Worm (Caenorhabditis elegans) whole organism, L4 larva: ENCODE results near the gene C10A4.3.

Experiments used
- D1046.2 ChIP-seq: fragments of 200-800 bp; sonication (Bioruptor generic); IDR thresholded peaks from 2 replicates; pipeline ENCODE4 v1.3.6; 2022; ENCODE audit warnings: missing genetic modification characterization, missing compliant biosample characterization
- F44E2.7 ChIP-seq: fragments of 200-800 bp; sonication (Bioruptor generic); IDR thresholded peaks from 2 replicates; pipeline ENCODE4 v2.1.2; 2022; ENCODE audit warnings: missing genetic modification characterization, missing compliant biosample characterization
- F49E8.2 ChIP-seq: sonication (generic microtip); optimal IDR thresholded peaks from 2 replicates; lab custom pipeline; 2016; ENCODE audit warnings: missing compliant biosample characterization, mild to moderate bottlenecking, missing genetic modification characterization, borderline replicate concordance
- R02D3.7 ChIP-seq: fragments of 150-350 bp; sonication (generic microtip); optimal IDR thresholded peaks from 3 replicates; lab custom pipeline; 2014; ENCODE audit warnings: missing biosample characterization, missing genetic modification characterization
- T20F7.1 ChIP-seq: fragments of 200-800 bp; sonication (Bioruptor generic); optimal IDR thresholded peaks from 2 replicates; lab custom pipeline; 2018; ENCODE audit warnings: mild to moderate bottlenecking, missing genetic modification characterization, missing compliant biosample characterization
- Y75B8A.6 ChIP-seq: fragments of 200-800 bp; sonication (Bioruptor generic); IDR thresholded peaks from 2 replicates; pipeline ENCODE4 v1.3.6; 2022; ENCODE audit warnings: missing genetic modification reagents, missing genetic modification characterization, missing compliant biosample characterization
- aha-1 ChIP-seq: fragments of 150-350 bp; peaks from one replicate; lab custom pipeline; 2014; ENCODE audit warnings: missing biosample characterization, missing genetic modification characterization
- ama-1 ChIP-seq: fragments of 150-350 bp; optimal IDR thresholded peaks from 2 replicates; lab custom pipeline; 2014; ENCODE audit warnings: inconsistent platforms, mixed read lengths
- arid-1 ChIP-seq: fragments of 200-800 bp; sonication (Bioruptor generic); conservative IDR thresholded peaks from 2 replicates; pipeline ENCODE4 v1.3.6; 2022; ENCODE audit warnings: missing genetic modification reagents, missing genetic modification characterization, missing compliant biosample characterization
- ceh-28 ChIP-seq: fragments of 150-350 bp; optimal IDR thresholded peaks from 2 replicates; lab custom pipeline; 2014; ENCODE audit warnings: missing biosample characterization, missing genetic modification reagents, missing genetic modification characterization
- ceh-44 ChIP-seq: fragments of 200-800 bp; sonication (Bioruptor generic); IDR thresholded peaks from 2 replicates; pipeline ENCODE4 v1.3.6; 2022; ENCODE audit warnings: missing genetic modification reagents, missing genetic modification characterization, missing compliant biosample characterization
- ceh-82 ChIP-seq: sonication (generic microtip); optimal IDR thresholded peaks from 2 replicates; lab custom pipeline; 2017; ENCODE audit warnings: missing biosample characterization, missing genetic modification characterization
- daf-16 ChIP-seq, 3 experiments: sonication (generic microtip); optimal IDR thresholded peaks; 2 replicates each; lab custom pipeline; 2016 to 2017; ENCODE audit warnings: missing genetic modification characterization in 3 of 3, missing genetic modification reagents in 3 of 3, mild to moderate bottlenecking in 2 of 3, missing compliant biosample characterization in 2 of 3, missing biosample characterization in 1 of 3, moderate library complexity in 1 of 3
- dmd-6 ChIP-seq: fragments of 200-800 bp; sonication (Bioruptor generic); IDR thresholded peaks from 2 replicates; pipeline ENCODE4 v1.3.6; 2022; ENCODE audit warnings: missing genetic modification reagents, missing genetic modification characterization, missing compliant biosample characterization
- dmd-8 ChIP-seq: fragments of 200-800 bp; sonication (Bioruptor generic); IDR thresholded peaks from 2 replicates; pipeline ENCODE4 v1.3.6; 2022; ENCODE audit warnings: missing genetic modification characterization, missing compliant biosample characterization
- duxl-1 ChIP-seq: sonication (generic microtip); optimal IDR thresholded peaks from 2 replicates; lab custom pipeline; 2016; ENCODE audit warnings: mild to moderate bottlenecking, missing genetic modification characterization, moderate library complexity, missing compliant biosample characterization; ENCODE audit not compliant: poor library complexity
- egl-43 ChIP-seq: fragments of 200-800 bp; sonication (Bioruptor generic); IDR thresholded peaks from 2 replicates; pipeline ENCODE4 v1.3.6; 2022; ENCODE audit warnings: missing genetic modification reagents, missing genetic modification characterization, missing compliant biosample characterization
- fkh-10 ChIP-seq: fragments of 150-350 bp; optimal IDR thresholded peaks from 2 replicates; lab custom pipeline; 2014; ENCODE audit warnings: missing biosample characterization, missing genetic modification reagents, missing genetic modification characterization
- fos-1 ChIP-seq: fragments of 150-350 bp; optimal IDR thresholded peaks from 2 replicates; lab custom pipeline; 2014; ENCODE audit warnings: missing biosample characterization, missing genetic modification characterization
- gei-8 ChIP-seq: fragments of 200-800 bp; sonication (Bioruptor generic); optimal IDR thresholded peaks from 2 replicates; lab custom pipeline; 2018; ENCODE audit warnings: mild to moderate bottlenecking, missing genetic modification characterization, missing compliant biosample characterization
- hif-1 ChIP-seq, 2 experiments: sonication (generic microtip); optimal IDR thresholded peaks; 2 replicates each; lab custom pipeline; 2016 to 2017; ENCODE audit warnings: missing compliant biosample characterization in 2 of 2, missing genetic modification characterization in 2 of 2, missing genetic modification reagents in 2 of 2, missing genotype in 2 of 2, mild to moderate bottlenecking in 1 of 2
- hlh-30 ChIP-seq: sonication (generic microtip); optimal IDR thresholded peaks from 2 replicates; lab custom pipeline; 2017; ENCODE audit warnings: antibody characterized with exemption, mild to moderate bottlenecking, missing genetic modification characterization, missing compliant biosample characterization; ENCODE audit not compliant: insufficient read depth
- lin-1 ChIP-seq: fragments of 200-800 bp; sonication (Bioruptor generic); IDR thresholded peaks from 2 replicates; pipeline ENCODE4 v1.3.6; 2022; ENCODE audit warnings: missing genetic modification reagents, missing genetic modification characterization, missing compliant biosample characterization
- lin-13 ChIP-seq: fragments of 150-350 bp; optimal IDR thresholded peaks from 2 replicates; lab custom pipeline; 2014; ENCODE audit warnings: missing biosample characterization, missing genetic modification reagents, missing genetic modification characterization
- lin-15B ChIP-seq: fragments of 150-350 bp; sonication (generic microtip); optimal IDR thresholded peaks from 3 replicates; lab custom pipeline; 2014; ENCODE audit warnings: missing biosample characterization, missing genetic modification characterization
- lin-39 ChIP-seq: fragments of 150-350 bp; optimal IDR thresholded peaks from 2 replicates; lab custom pipeline; 2014; ENCODE audit warnings: missing biosample characterization, missing genetic modification reagents, missing genetic modification characterization
- lir-3 ChIP-seq: sonication (generic microtip); optimal IDR thresholded peaks from 2 replicates; lab custom pipeline; 2016; ENCODE audit warnings: mild to moderate bottlenecking, missing genetic modification characterization, missing compliant biosample characterization
- lsy-2 ChIP-seq, 2 experiments: fragments of 150-350 bp in 1 of 2; sonication (generic microtip) in 1 of 2; optimal IDR thresholded peaks; 2 replicates each; lab custom pipeline; 2014 to 2017; ENCODE audit warnings: missing biosample characterization in 2 of 2, missing genetic modification characterization in 2 of 2
- madf-9 ChIP-seq: fragments of 200-800 bp; sonication (Bioruptor generic); conservative IDR thresholded peaks from 2 replicates; pipeline ENCODE4 v1.3.6; 2022; ENCODE audit warnings: missing genetic modification reagents, missing genetic modification characterization, missing compliant biosample characterization
- mep-1 ChIP-seq: fragments of 150-350 bp; sonication (generic microtip); optimal IDR thresholded peaks from 3 replicates; lab custom pipeline; 2014; ENCODE audit warnings: missing biosample characterization, missing genetic modification characterization
- mes-2 ChIP-seq: sonication (generic microtip); optimal IDR thresholded peaks from 2 replicates; lab custom pipeline; 2016; ENCODE audit warnings: missing genotype, mild to moderate bottlenecking, missing genetic modification characterization, missing compliant biosample characterization; ENCODE audit not compliant: poor library complexity, severe bottlenecking
- mxl-3 ChIP-seq: fragments of 200-800 bp; sonication (Bioruptor generic); optimal IDR thresholded peaks from 2 replicates; lab custom pipeline; 2018; ENCODE audit warnings: mild to moderate bottlenecking, missing genetic modification characterization, missing compliant biosample characterization
- nhr-10 ChIP-seq: fragments of 150-350 bp; optimal IDR thresholded peaks from 2 replicates; lab custom pipeline; 2014; ENCODE audit warnings: missing biosample characterization, missing genetic modification characterization
- nhr-11 ChIP-seq: fragments of 150-350 bp; optimal IDR thresholded peaks from 2 replicates; lab custom pipeline; 2014; ENCODE audit warnings: missing biosample characterization, missing genetic modification characterization
- nhr-25 ChIP-seq: sonication (generic microtip); optimal IDR thresholded peaks from 2 replicates; lab custom pipeline; 2017; ENCODE audit warnings: missing genetic modification characterization, mild to moderate bottlenecking, missing compliant biosample characterization, antibody characterized with exemption, moderate library complexity, borderline replicate concordance; ENCODE audit not compliant: insufficient read depth
- nhr-76 ChIP-seq: fragments of 150-350 bp; optimal IDR thresholded peaks from 2 replicates; lab custom pipeline; 2014; ENCODE audit warnings: missing biosample characterization, missing genetic modification characterization
- pha-4 ChIP-seq, 2 experiments: fragments of 150-350 bp in 1 of 2; fragments of 200-800 bp in 1 of 2; sonication (Bioruptor generic) in 1 of 2; IDR thresholded peaks in 1 of 2; optimal IDR thresholded peaks in 1 of 2; 2 replicates each; pipeline versions ENCODE4 v1.3.6 to Lab custom; 2014 to 2022; ENCODE audit warnings: missing genetic modification characterization in 2 of 2, missing genetic modification reagents in 2 of 2, missing biosample characterization in 1 of 2, missing compliant biosample characterization in 1 of 2
- pqm-1 ChIP-seq: sonication (generic microtip); optimal IDR thresholded peaks from 2 replicates; lab custom pipeline; 2017; ENCODE audit warnings: missing biosample characterization, missing genetic modification characterization
- saeg-2 ChIP-seq: fragments of 200-800 bp; sonication (Bioruptor generic); IDR thresholded peaks from 2 replicates; pipeline ENCODE4 v1.3.6; 2022; ENCODE audit warnings: missing genetic modification reagents, missing genetic modification characterization, missing compliant biosample characterization
- skn-1 ChIP-seq: fragments of 150-350 bp; optimal IDR thresholded peaks from 2 replicates; lab custom pipeline; 2014; ENCODE audit warnings: missing biosample characterization, missing genetic modification characterization
- unc-39 ChIP-seq: sonication (generic microtip); optimal IDR thresholded peaks from 2 replicates; lab custom pipeline; 2017; ENCODE audit warnings: missing biosample characterization, missing genetic modification characterization
- zfp-3 ChIP-seq: fragments of 200-800 bp; sonication (Bioruptor generic); conservative IDR thresholded peaks from 2 replicates; pipeline ENCODE4 v1.3.6; 2022; ENCODE audit warnings: missing genetic modification reagents, missing genetic modification characterization, missing compliant biosample characterization

The C10A4.3 gene

DNA sequence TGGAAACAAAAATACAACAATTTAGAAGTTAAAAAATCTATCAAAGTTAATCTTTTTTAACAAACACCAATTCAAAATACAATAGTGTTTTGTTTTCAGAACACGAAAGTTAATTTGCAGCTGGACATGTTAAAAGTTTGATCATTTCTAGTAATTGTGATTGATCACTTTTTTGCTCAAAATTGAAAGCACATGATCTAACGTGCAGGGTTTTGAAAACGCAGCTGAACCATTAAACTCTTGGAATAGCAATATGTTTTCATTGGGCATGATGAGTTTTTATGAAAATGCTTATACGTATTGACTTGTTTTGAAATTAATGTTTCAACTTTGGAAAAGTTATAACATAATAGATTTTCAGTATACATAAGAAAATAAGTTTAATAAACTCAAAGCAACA is 41.8 kb downstream of the C10A4.3 start:
- TF ChIP-seq lin-39 = no peak
- TF ChIP-seq D1046.2 (GFP tag; lab: Robert Waterston, UW) = no peak
- no peak for TF ChIP-seq arid-1 (GFP tag; lab: Robert Waterston, UW)
- no peak for TF ChIP-seq ama-1 (lab: Kevin White, UChicago)
- TF ChIP-seq fos-1 (tag; lab: Kevin White, UChicago) = no peak
- no peak for TF ChIP-seq ceh-82
- no peak for TF ChIP-seq lin-15B
- no peak for TF ChIP-seq madf-9
- no peak for TF ChIP-seq Y75B8A.6 (GFP tag; lab: Robert Waterston, UW)
- TF ChIP-seq hif-1 (tag; optimal IDR thresholded peaks at IDR 0.05; lab: Kevin White, UChicago) = no peak
- no peak for TF ChIP-seq zfp-3 (GFP tag; lab: Robert Waterston, UW)
- no peak for TF ChIP-seq daf-16 (GFP tag; optimal IDR thresholded peaks at IDR 0.05; lab: Kevin White, UChicago)
- no peak for TF ChIP-seq daf-16 (tag; optimal IDR thresholded peaks at IDR 0.05; lab: Kevin White, UChicago)
- no peak for TF ChIP-seq lin-1 (GFP tag; lab: Robert Waterston, UW)
- no peak for TF ChIP-seq T20F7.1 (GFP tag; lab: Kevin White, UChicago)
- no peak for TF ChIP-seq F44E2.7
- TF ChIP-seq unc-39 = no peak

ce11 chrX:7452606-7453005 is 47.1 kb downstream of the C10A4.3 start:
- TF ChIP-seq R02D3.7 (no peak), gei-8 (GFP tag; lab: Kevin White, UChicago) (no peak), daf-16 (GFP tag; optimal IDR thresholded peaks at IDR 0.05; lab: Kevin White, UChicago) (no peak), daf-16 (tag; optimal IDR thresholded peaks at IDR 0.05; lab: Kevin White, UChicago) (no peak), hlh-30 (no peak), nhr-11 (no peak), mxl-3 (GFP tag; lab: Kevin White, UChicago) (no peak), Y75B8A.6 (GFP tag; lab: Robert Waterston, UW) (no peak), nhr-76 (tag; lab: Kevin White, UChicago) (no peak), mep-1 (tag; lab: Kevin White, UChicago) (no peak), duxl-1 (tag; lab: Kevin White, UChicago) (no peak), pha-4 (GFP tag; IDR thresholded peaks at IDR 0.05; lab: Robert Waterston, UW) (no peak), pha-4 (tag; optimal IDR thresholded peaks at IDR 0.05; lab: Kevin White, UChicago) (no peak), ceh-44 (GFP tag; lab: Robert Waterston, UW) (no peak), nhr-25 (tag; lab: Kevin White, UChicago) (no peak), lsy-2 (tag; optimal IDR thresholded peaks at IDR 0.05; lab: Kevin White, UChicago) (no peak), unc-39 (no peak), pqm-1 (no peak), F44E2.7 (no peak), F49E8.2 (no peak)

DNA sequence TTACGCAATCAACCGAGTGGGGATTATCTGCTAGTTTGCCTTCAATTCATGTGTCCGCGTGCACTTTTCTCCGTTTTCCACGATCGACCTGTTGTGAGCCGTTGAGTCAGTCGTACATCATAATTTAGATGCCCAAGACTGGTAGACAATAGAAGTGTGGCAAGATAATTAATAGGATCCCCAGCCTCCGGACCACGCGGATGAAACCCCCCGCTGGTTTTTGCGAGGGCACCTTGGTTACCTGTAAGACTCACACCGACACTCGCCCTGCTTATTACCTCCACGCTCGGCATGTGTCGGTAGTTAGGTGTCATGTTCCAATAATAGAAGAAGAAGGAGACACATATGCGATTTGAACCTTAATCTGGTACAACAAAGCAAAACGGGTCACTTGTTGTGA is 50.5 kb downstream of the C10A4.3 start:
- TF ChIP-seq mes-2 = no peak
- no peak for TF ChIP-seq ceh-44 (GFP tag; lab: Robert Waterston, UW)
- no peak for TF ChIP-seq ceh-28 (tag; lab: Kevin White, UChicago)
- no peak for TF ChIP-seq lin-13 (GFP tag; lab: Kevin White, UChicago)
- TF ChIP-seq D1046.2 (GFP tag; lab: Robert Waterston, UW) = no peak
- no peak for TF ChIP-seq R02D3.7

DNA sequence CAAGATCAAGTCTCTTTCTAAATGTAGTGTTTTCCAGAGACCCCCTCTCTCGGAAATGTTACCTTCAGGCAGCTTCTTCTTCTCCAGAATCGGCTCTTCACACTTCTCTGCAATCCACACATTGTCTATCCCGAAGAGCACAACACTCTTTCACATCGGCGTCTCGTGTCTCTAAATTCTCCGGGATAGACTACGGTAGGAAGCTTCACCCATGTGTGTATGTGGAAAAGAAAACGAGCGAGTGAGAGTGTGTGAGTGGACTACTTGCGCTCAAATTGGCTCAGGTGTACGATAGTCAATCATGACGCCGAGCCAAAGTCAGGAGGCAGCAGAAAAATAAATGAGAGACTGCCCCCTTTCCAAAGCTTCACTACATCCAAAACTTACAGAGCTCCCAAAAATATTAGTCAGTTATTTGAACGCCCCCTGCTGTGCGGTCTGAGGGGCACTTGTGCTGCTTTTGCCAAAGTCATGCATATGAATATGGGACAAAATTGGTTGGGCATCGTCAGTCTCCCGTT is 51.7 kb downstream of the C10A4.3 start:
- TF ChIP-seq saeg-2 (no peak), skn-1 (tag; lab: Kevin White, UChicago) (no peak), ceh-82 (no peak), nhr-10 (tag; lab: Kevin White, UChicago) (no peak), fkh-10 (peak; percentile 65), pqm-1 (no peak), lir-3 (no peak), dmd-8 (no peak), ceh-28 (tag; lab: Kevin White, UChicago) (no peak), dmd-6 (GFP tag; lab: Robert Waterston, UW) (no peak), egl-43 (GFP tag; lab: Robert Waterston, UW) (no peak), lsy-2 (tag; optimal IDR thresholded peaks at IDR 0.05; lab: Kevin White, UChicago) (peak in 1 of 2 experiments; percentile 30), lin-13 (GFP tag; lab: Kevin White, UChicago) (no peak), aha-1 (tag; lab: Kevin White, UChicago) (peak; percentile 91)
